Worm (Caenorhabditis elegans) whole organism, mixed stage, embryonic: Measurements from ENCODE around the gene B0391.14.
A peak's percentile ranks its signal among the peaks of the same experiment; 100 is the strongest.

Source experiments
- M03D4.4 ChIP-seq: sonication (generic microtip); optimal IDR thresholded peaks from 2 replicates; lab custom pipeline; 2017; ENCODE audit warnings: mild to moderate bottlenecking, missing genetic modification characterization, missing compliant biosample characterization
- bed-3 ChIP-seq: fragments of 200-800 bp; sonication (Bioruptor generic); optimal IDR thresholded peaks from 3 replicates; lab custom pipeline; 2018; ENCODE audit warnings: mild to moderate bottlenecking, missing genetic modification characterization, moderate library complexity, missing compliant biosample characterization
- blmp-1 ChIP-seq: fragments of 150-350 bp; optimal IDR thresholded peaks from 2 replicates; lab custom pipeline; 2014; ENCODE audit warnings: missing biosample characterization, missing genetic modification characterization
- ceh-39 ChIP-seq: fragments of 150-350 bp; optimal IDR thresholded peaks from 2 replicates; lab custom pipeline; 2014; ENCODE audit warnings: missing biosample characterization, missing genetic modification characterization
- ceh-83 ChIP-seq: fragments of 200-800 bp; sonication (Bioruptor generic); optimal IDR thresholded peaks from 2 replicates; lab custom pipeline; 2018; ENCODE audit warnings: mild to moderate bottlenecking, missing genetic modification characterization, missing compliant biosample characterization
- ces-1 ChIP-seq: fragments of 150-350 bp; optimal IDR thresholded peaks from 2 replicates; lab custom pipeline; 2014; ENCODE audit warnings: missing biosample characterization, missing genetic modification reagents, missing genetic modification characterization
- cnd-1 ChIP-seq: fragments of 200-800 bp; sonication (Bioruptor generic); optimal IDR thresholded peaks from 2 replicates; lab custom pipeline; 2018; ENCODE audit warnings: mild to moderate bottlenecking, missing genetic modification characterization, missing compliant biosample characterization
- elt-1 ChIP-seq: sonication (generic microtip); optimal IDR thresholded peaks from 2 replicates; lab custom pipeline; 2017; ENCODE audit warnings: missing genetic modification characterization, mild to moderate bottlenecking, missing compliant biosample characterization, antibody characterized with exemption, moderate library complexity, borderline replicate concordance; ENCODE audit not compliant: insufficient read depth
- elt-3 ChIP-seq: fragments of 150-350 bp; optimal IDR thresholded peaks from 2 replicates; lab custom pipeline; 2014; ENCODE audit warnings: missing biosample characterization, missing genetic modification characterization
- flh-1 ChIP-seq: fragments of 200-800 bp; sonication (Bioruptor generic); optimal IDR thresholded peaks from 2 replicates; lab custom pipeline; 2018; ENCODE audit warnings: mild to moderate bottlenecking, missing genetic modification characterization, moderate library complexity, missing compliant biosample characterization
- ham-2 ChIP-seq: fragments of 200-800 bp; sonication (Bioruptor generic); optimal IDR thresholded peaks from 2 replicates; lab custom pipeline; 2018; ENCODE audit warnings: mild to moderate bottlenecking, missing genetic modification characterization, missing compliant biosample characterization
- hlh-1 ChIP-seq: fragments of 150-350 bp; optimal IDR thresholded peaks from 2 replicates; lab custom pipeline; 2014; ENCODE audit warnings: missing biosample characterization, missing genetic modification reagents, missing genetic modification characterization
- lin-13 ChIP-seq: fragments of 150-350 bp; optimal IDR thresholded peaks from 2 replicates; lab custom pipeline; 2014; ENCODE audit warnings: missing biosample characterization, missing genetic modification characterization
- lin-32 ChIP-seq: fragments of 200-800 bp; sonication (Bioruptor generic); optimal IDR thresholded peaks from 2 replicates; lab custom pipeline; 2018; ENCODE audit warnings: mild to moderate bottlenecking, missing genetic modification characterization, missing compliant biosample characterization
- lsy-2 ChIP-seq: fragments of 150-350 bp; optimal IDR thresholded peaks from 2 replicates; lab custom pipeline; 2014; ENCODE audit warnings: missing biosample characterization, missing genetic modification characterization
- mab-5 ChIP-seq: fragments of 150-350 bp; optimal IDR thresholded peaks from 2 replicates; lab custom pipeline; 2014; ENCODE audit warnings: missing biosample characterization, missing genetic modification characterization
- mep-1 ChIP-seq: fragments of 150-350 bp; optimal IDR thresholded peaks from 2 replicates; lab custom pipeline; 2017; ENCODE audit warnings: missing biosample characterization, missing genetic modification reagents, missing genetic modification characterization, inconsistent platforms
- mls-2 ChIP-seq: sonication (generic microtip); optimal IDR thresholded peaks from 2 replicates; lab custom pipeline; 2016; ENCODE audit warnings: mild to moderate bottlenecking, missing genetic modification characterization, moderate library complexity, missing compliant biosample characterization
- nhr-12 ChIP-seq: fragments of 150-350 bp; optimal IDR thresholded peaks from 2 replicates; lab custom pipeline; 2014; ENCODE audit warnings: missing biosample characterization, missing genetic modification characterization
- nhr-2 ChIP-seq: fragments of 150-350 bp; optimal IDR thresholded peaks from 2 replicates; lab custom pipeline; 2014; ENCODE audit warnings: missing biosample characterization, missing genetic modification characterization
- nhr-28 ChIP-seq: fragments of 150-350 bp; optimal IDR thresholded peaks from 2 replicates; lab custom pipeline; 2014; ENCODE audit warnings: missing biosample characterization, missing genetic modification characterization
- nhr-76 ChIP-seq: sonication (generic microtip); optimal IDR thresholded peaks from 2 replicates; lab custom pipeline; 2017; ENCODE audit warnings: missing biosample characterization, missing genetic modification characterization
- pha-4 ChIP-seq: fragments of 150-350 bp; optimal IDR thresholded peaks from 2 replicates; lab custom pipeline; 2018; ENCODE audit warnings: missing biosample characterization, missing genetic modification reagents, missing genetic modification characterization
- snpc-4 ChIP-seq: fragments of 150-350 bp; optimal IDR thresholded peaks from 2 replicates; lab custom pipeline; 2014; ENCODE audit warnings: missing biosample characterization, missing genetic modification characterization
- sptf-1 ChIP-seq: sonication (generic microtip); optimal IDR thresholded peaks from 2 replicates; lab custom pipeline; 2017; ENCODE audit warnings: mild to moderate bottlenecking, missing genetic modification characterization, moderate library complexity, missing compliant biosample characterization
- tbx-8 ChIP-seq: fragments of 200-800 bp; sonication (Bioruptor generic); optimal IDR thresholded peaks from 2 replicates; lab custom pipeline; 2018; ENCODE audit warnings: mild to moderate bottlenecking, missing genetic modification characterization, moderate library complexity, missing compliant biosample characterization
- unc-120 ChIP-seq: sonication (generic microtip); optimal IDR thresholded peaks from 2 replicates; lab custom pipeline; 2017; ENCODE audit warnings: missing genetic modification characterization, missing compliant biosample characterization; ENCODE audit not compliant: poor library complexity, severe bottlenecking
- unc-39 ChIP-seq: fragments of 150-350 bp; optimal IDR thresholded peaks from 2 replicates; lab custom pipeline; 2014; ENCODE audit warnings: missing biosample characterization, missing genetic modification characterization
- unc-62 ChIP-seq: fragments of 150-350 bp; optimal IDR thresholded peaks from 2 replicates; lab custom pipeline; 2014; ENCODE audit warnings: missing biosample characterization, missing genetic modification reagents, missing genetic modification characterization
- zip-8 ChIP-seq: fragments of 150-350 bp; optimal IDR thresholded peaks from 2 replicates; lab custom pipeline; 2014; ENCODE audit warnings: missing biosample characterization, missing genetic modification characterization
- ztf-11 ChIP-seq: fragments of 150-350 bp; optimal IDR thresholded peaks from 2 replicates; lab custom pipeline; 2014; ENCODE audit warnings: missing biosample characterization, missing genetic modification characterization

Gene B0391.14

DNA sequence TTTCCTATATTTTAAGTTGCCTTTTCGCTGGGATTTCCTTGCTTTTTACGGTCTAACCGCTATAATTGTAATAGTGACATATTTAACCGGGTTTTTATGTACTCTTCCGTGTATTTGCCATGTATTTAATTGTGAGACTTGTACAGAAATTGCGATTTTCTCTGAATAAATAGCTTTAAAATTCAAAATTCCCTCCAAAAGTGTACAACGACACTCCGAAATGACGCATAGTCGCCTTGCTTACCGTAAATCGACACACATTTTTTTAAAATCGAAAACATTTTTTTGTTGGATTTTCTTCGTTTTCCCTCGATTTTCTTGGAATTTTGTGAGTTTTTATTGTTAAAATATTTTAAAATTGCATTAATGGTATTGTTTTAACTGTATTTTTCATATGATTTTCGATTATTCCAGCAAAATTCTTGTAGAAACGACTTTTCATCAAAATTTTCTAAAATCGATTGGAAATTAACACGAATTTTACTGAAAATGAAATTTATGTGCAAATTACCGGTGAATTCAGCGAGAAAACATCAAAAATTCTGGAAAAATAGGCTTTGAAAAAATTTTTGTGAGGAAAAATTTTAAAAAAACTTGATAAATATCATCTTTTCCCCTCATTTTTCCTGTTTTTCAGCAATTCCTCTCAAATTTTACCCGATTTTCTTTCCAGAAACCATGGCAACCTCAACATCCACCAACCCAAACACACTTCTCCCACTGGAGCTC lies 29.8 kb downstream of the B0391.14 start, which contains the start of gene lsm-5:
Gene lsm-5, plus strand, starts transcription at position 679 of the 729 bp plus-strand sequence.
- TF ChIP-seq cnd-1 (tag; lab: Kevin White, UChicago) = no peak
- TF ChIP-seq lsy-2 (tag; lab: Kevin White, UChicago) = no peak
- no peak for TF ChIP-seq M03D4.4
- TF ChIP-seq mep-1 (tag; lab: Kevin White, UChicago) = peak; percentile 34

DNA sequence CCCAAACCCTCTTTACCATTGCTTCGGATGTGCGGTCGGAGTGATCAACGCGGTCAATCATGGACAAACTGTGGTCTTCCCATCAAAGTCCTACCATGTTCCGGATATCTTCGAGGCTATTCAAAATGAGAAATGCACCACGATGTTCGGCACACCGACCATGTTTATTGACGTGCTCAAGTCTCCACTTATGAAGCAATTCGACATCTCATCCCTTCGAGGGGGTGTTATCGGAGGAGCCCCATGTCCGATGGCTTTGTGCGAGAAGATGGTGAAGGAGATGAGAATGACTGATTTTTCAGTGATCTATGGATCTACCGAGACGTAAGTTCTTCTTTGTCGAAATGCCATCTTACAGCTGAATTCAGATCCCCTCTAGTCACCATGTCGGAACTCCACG lies 31.3 kb downstream of the B0391.14 start:
- no peak for TF ChIP-seq elt-3 (tag; lab: Kevin White, UChicago)
- TF ChIP-seq hlh-1 (tag; lab: Kevin White, UChicago) = no peak
- TF ChIP-seq lin-13 (tag; lab: Kevin White, UChicago) = no peak
- no peak for TF ChIP-seq unc-62 (GFP tag; lab: Kevin White, UChicago)
- no peak for TF ChIP-seq zip-8
- no peak for TF ChIP-seq lin-32 (GFP tag; lab: Kevin White, UChicago)
- no peak for TF ChIP-seq mep-1 (tag; lab: Kevin White, UChicago)
- no peak for TF ChIP-seq unc-39 (tag; lab: Kevin White, UChicago)
- TF ChIP-seq unc-120 (tag; lab: Kevin White, UChicago) = no peak
- no peak for TF ChIP-seq M03D4.4
- no peak for TF ChIP-seq ceh-39 (tag; lab: Kevin White, UChicago)
- no peak for TF ChIP-seq nhr-12 (tag; lab: Kevin White, UChicago)
- no peak for TF ChIP-seq mab-5 (tag; lab: Kevin White, UChicago)
- no peak for TF ChIP-seq flh-1

DNA sequence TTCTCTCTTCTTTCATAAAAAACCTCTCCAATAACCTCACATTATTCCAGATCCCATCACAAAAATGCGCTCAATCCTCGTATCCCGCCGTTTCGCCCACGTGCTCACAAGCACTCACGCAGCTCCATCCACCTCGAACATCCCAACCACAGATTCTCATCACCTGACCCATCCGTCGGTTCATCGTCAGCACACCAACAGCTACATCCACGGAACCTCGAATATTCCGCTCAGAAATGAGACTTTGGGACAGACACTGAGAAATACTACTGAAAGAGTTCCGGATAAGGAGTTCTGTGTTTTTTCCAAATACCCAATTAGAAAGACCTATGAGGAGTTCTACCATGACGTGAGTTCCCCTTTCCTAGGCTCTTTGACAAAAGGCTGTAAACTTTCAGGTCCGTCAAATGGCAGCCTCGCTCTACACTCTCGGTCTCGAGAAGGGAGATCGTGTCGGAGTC lies 32.3 kb downstream of the B0391.14 start, which contains the start of gene acs-2:
Gene acs-2, plus strand, starts transcription at position 51 of the 461 bp plus-strand sequence.
- TF ChIP-seq mab-5 (tag; lab: Kevin White, UChicago) (no peak), snpc-4 (tag; lab: Kevin White, UChicago) (no peak), ceh-39 (tag; lab: Kevin White, UChicago) (no peak), bed-3 (no peak), elt-1 (no peak), flh-1 (no peak), pha-4 (tag; lab: Kevin White, UChicago) (no peak), tbx-8 (GFP tag; lab: Kevin White, UChicago) (no peak), nhr-28 (tag; lab: Kevin White, UChicago) (no peak), mls-2 (no peak), elt-3 (tag; lab: Kevin White, UChicago) (no peak), unc-120 (tag; lab: Kevin White, UChicago) (no peak), unc-62 (GFP tag; lab: Kevin White, UChicago) (no peak), blmp-1 (no peak), sptf-1 (tag; lab: Kevin White, UChicago) (no peak), ztf-11 (tag; lab: Kevin White, UChicago) (no peak), nhr-2 (tag; lab: Kevin White, UChicago) (no peak), lsy-2 (tag; lab: Kevin White, UChicago) (no peak), ceh-83 (GFP tag; lab: Kevin White, UChicago) (no peak), lin-13 (tag; lab: Kevin White, UChicago) (no peak)

DNA sequence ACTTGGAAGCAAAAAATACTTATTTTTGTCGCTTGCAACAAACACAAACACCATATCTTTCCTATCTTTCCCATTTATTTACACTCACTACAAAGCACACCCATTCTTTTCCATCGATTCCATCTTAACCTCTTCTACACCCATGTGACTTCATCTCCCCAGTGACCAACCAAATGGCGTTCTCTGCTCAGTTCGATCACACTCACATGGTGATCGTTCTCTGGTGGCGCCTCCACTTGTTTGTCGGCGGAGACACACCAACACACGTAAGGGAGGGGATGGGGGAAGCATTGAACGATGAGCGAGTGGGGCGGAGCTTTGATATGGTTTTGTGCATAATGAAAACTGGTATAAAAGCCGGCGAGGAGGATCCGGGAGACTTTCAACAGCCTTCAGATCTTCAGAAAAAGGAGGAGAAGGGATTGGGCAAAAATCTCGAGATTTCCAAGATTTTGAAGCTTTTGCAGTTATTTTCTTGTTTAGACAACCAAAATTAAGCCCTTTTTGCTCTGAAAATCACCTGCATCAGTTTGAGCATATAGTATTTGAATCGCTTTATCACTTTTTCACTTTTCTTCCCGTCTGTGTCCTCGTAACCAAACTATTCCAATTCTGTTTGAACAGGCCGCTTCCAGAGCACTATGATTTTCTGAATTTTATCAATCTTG lies 33.0 kb downstream of the B0391.14 start:
- no peak for TF ChIP-seq unc-39 (tag; lab: Kevin White, UChicago)
- peak; percentile 12 for TF ChIP-seq hlh-1 (tag; lab: Kevin White, UChicago)

DNA sequence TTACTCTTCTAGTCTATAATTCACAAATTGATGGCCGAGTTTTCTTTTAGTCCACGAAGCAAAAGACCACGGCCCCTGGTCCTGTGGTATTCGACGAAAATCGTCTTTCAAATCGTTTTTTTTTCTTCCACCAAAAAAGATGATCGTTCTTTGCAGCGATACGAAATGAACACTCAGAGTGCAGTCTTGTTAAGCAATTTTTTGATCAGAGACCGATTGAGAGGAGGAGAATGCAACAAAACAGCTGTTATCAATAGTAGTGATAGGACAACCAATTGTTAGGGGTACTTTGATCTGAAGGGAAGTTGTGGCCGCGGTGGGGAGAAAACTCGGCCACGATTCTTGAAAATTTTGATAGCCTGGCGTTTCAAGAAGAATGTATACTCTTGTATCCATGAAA lies 35.7 kb downstream of the B0391.14 start:
- no peak for TF ChIP-seq ham-2 (GFP tag; lab: Kevin White, UChicago)
- TF ChIP-seq lsy-2 (tag; lab: Kevin White, UChicago) = no peak
- no peak for TF ChIP-seq M03D4.4
- no peak for TF ChIP-seq nhr-12 (tag; lab: Kevin White, UChicago)
- TF ChIP-seq nhr-76 = no peak
- peak; percentile 54 for TF ChIP-seq hlh-1 (tag; lab: Kevin White, UChicago)
- no peak for TF ChIP-seq ces-1 (GFP tag; lab: Kevin White, UChicago)
